Worm (Caenorhabditis elegans) whole organism, L4 larva: ENCODE measurements around the gene tin-9.2.

ENCODE experiments used
- F26F4.8 ChIP-seq: fragments of 200-800 bp; sonication (Bioruptor generic); conservative IDR thresholded peaks from 2 replicates; pipeline ENCODE4 v1.3.6; 2022; ENCODE audit warnings: missing genetic modification characterization, missing compliant biosample characterization
- F49E8.2 ChIP-seq: sonication (generic microtip); optimal IDR thresholded peaks from 2 replicates; lab custom pipeline; 2016; ENCODE audit warnings: missing compliant biosample characterization, mild to moderate bottlenecking, missing genetic modification characterization, borderline replicate concordance
- R02D3.7 ChIP-seq: fragments of 150-350 bp; sonication (generic microtip); optimal IDR thresholded peaks from 3 replicates; lab custom pipeline; 2014; ENCODE audit warnings: missing biosample characterization, missing genetic modification characterization
- ceh-28 ChIP-seq: fragments of 150-350 bp; optimal IDR thresholded peaks from 2 replicates; lab custom pipeline; 2014; ENCODE audit warnings: missing biosample characterization, missing genetic modification reagents, missing genetic modification characterization
- ceh-32 ChIP-seq: sonication (generic microtip); optimal IDR thresholded peaks from 2 replicates; lab custom pipeline; 2016; ENCODE audit warnings: mild to moderate bottlenecking, missing genetic modification characterization, missing compliant biosample characterization; ENCODE audit not compliant: poor library complexity
- ceh-44 ChIP-seq: fragments of 200-800 bp; sonication (Bioruptor generic); IDR thresholded peaks from 2 replicates; pipeline ENCODE4 v1.3.6; 2022; ENCODE audit warnings: missing genetic modification reagents, missing genetic modification characterization, missing compliant biosample characterization
- ces-1 ChIP-seq: fragments of 150-350 bp; sonication (generic microtip); optimal IDR thresholded peaks from 4 replicates; lab custom pipeline; 2014; ENCODE audit warnings: missing biosample characterization, missing genetic modification reagents, missing genetic modification characterization
- ctbp-1 ChIP-seq: fragments of 200-800 bp; sonication (Bioruptor generic); IDR thresholded peaks from 2 replicates; pipeline ENCODE4 v1.3.6; 2022; ENCODE audit warnings: missing genetic modification reagents, missing genetic modification characterization, missing compliant biosample characterization
- daf-12 ChIP-seq: fragments of 150-350 bp; optimal IDR thresholded peaks from 2 replicates; lab custom pipeline; 2014; ENCODE audit warnings: missing biosample characterization, missing genetic modification reagents, missing genetic modification characterization
- daf-16 ChIP-seq, 3 experiments: sonication (generic microtip); optimal IDR thresholded peaks; 2 replicates each; lab custom pipeline; 2016 to 2017; ENCODE audit warnings: missing genetic modification characterization in 3 of 3, missing genetic modification reagents in 3 of 3, mild to moderate bottlenecking in 2 of 3, missing compliant biosample characterization in 2 of 3, missing biosample characterization in 1 of 3, moderate library complexity in 1 of 3
- dmd-6 ChIP-seq: fragments of 200-800 bp; sonication (Bioruptor generic); IDR thresholded peaks from 2 replicates; pipeline ENCODE4 v1.3.6; 2022; ENCODE audit warnings: missing genetic modification reagents, missing genetic modification characterization, missing compliant biosample characterization
- egl-43 ChIP-seq: fragments of 200-800 bp; sonication (Bioruptor generic); IDR thresholded peaks from 2 replicates; pipeline ENCODE4 v1.3.6; 2022; ENCODE audit warnings: missing genetic modification reagents, missing genetic modification characterization, missing compliant biosample characterization
- hlh-11 ChIP-seq: fragments of 200-800 bp; sonication (Bioruptor generic); optimal IDR thresholded peaks from 2 replicates; lab custom pipeline; 2018; ENCODE audit warnings: mild to moderate bottlenecking, missing genetic modification characterization, missing compliant biosample characterization
- hlh-30 ChIP-seq: sonication (generic microtip); optimal IDR thresholded peaks from 2 replicates; lab custom pipeline; 2017; ENCODE audit warnings: antibody characterized with exemption, mild to moderate bottlenecking, missing genetic modification characterization, missing compliant biosample characterization; ENCODE audit not compliant: insufficient read depth
- lin-38 ChIP-seq: fragments of 200-800 bp; sonication (Bioruptor generic); IDR thresholded peaks from 2 replicates; pipeline ENCODE4 v1.3.6; 2022; ENCODE audit warnings: missing genetic modification reagents, missing genetic modification characterization, missing compliant biosample characterization
- lin-39 ChIP-seq: fragments of 150-350 bp; optimal IDR thresholded peaks from 2 replicates; lab custom pipeline; 2014; ENCODE audit warnings: missing biosample characterization, missing genetic modification reagents, missing genetic modification characterization
- lir-3 ChIP-seq: sonication (generic microtip); optimal IDR thresholded peaks from 2 replicates; lab custom pipeline; 2016; ENCODE audit warnings: mild to moderate bottlenecking, missing genetic modification characterization, missing compliant biosample characterization
- mdl-1 ChIP-seq, 2 experiments: fragments of 150-350 bp in 1 of 2; sonication (generic microtip) in 1 of 2; optimal IDR thresholded peaks; 2 replicates each; lab custom pipeline; 2014 to 2017; ENCODE audit warnings: missing biosample characterization in 2 of 2, missing genetic modification characterization in 2 of 2
- mep-1 ChIP-seq: fragments of 150-350 bp; sonication (generic microtip); optimal IDR thresholded peaks from 3 replicates; lab custom pipeline; 2014; ENCODE audit warnings: missing biosample characterization, missing genetic modification characterization
- mxl-3 ChIP-seq: fragments of 200-800 bp; sonication (Bioruptor generic); optimal IDR thresholded peaks from 2 replicates; lab custom pipeline; 2018; ENCODE audit warnings: mild to moderate bottlenecking, missing genetic modification characterization, missing compliant biosample characterization
- nhr-111 ChIP-seq: fragments of 200-800 bp; sonication (Bioruptor generic); optimal IDR thresholded peaks from 2 replicates; lab custom pipeline; 2018; ENCODE audit warnings: mild to moderate bottlenecking, missing genetic modification characterization, missing compliant biosample characterization
- nhr-28 ChIP-seq: fragments of 150-350 bp; optimal IDR thresholded peaks from 2 replicates; lab custom pipeline; 2014; ENCODE audit warnings: missing biosample characterization, missing genetic modification characterization
- nhr-48 ChIP-seq: sonication (generic microtip); optimal IDR thresholded peaks from 2 replicates; lab custom pipeline; 2016; ENCODE audit warnings: mild to moderate bottlenecking, missing genetic modification characterization, missing compliant biosample characterization
- rbr-2 ChIP-seq: sonication (generic microtip); optimal IDR thresholded peaks from 2 replicates; lab custom pipeline; 2016; ENCODE audit warnings: missing genotype, missing genetic modification characterization, missing compliant biosample characterization
- sdz-12 ChIP-seq: fragments of 200-800 bp; sonication (Bioruptor generic); optimal IDR thresholded peaks from 2 replicates; lab custom pipeline; 2018; ENCODE audit warnings: mild to moderate bottlenecking, missing genetic modification characterization, missing compliant biosample characterization
- set-16 ChIP-seq: fragments of 200-800 bp; sonication (Bioruptor generic); IDR thresholded peaks from 2 replicates; pipeline ENCODE4 v1.3.6; 2022; ENCODE audit warnings: missing genetic modification reagents, missing genetic modification characterization, missing compliant biosample characterization
- skn-1 ChIP-seq: fragments of 150-350 bp; optimal IDR thresholded peaks from 2 replicates; lab custom pipeline; 2014; ENCODE audit warnings: missing biosample characterization, missing genetic modification characterization
- snpc-1.2 ChIP-seq: fragments of 200-800 bp; sonication (Bioruptor generic); IDR thresholded peaks from 2 replicates; pipeline ENCODE4 v1.3.6; 2022; ENCODE audit warnings: missing genetic modification reagents, missing genetic modification characterization, missing compliant biosample characterization
- tra-1 ChIP-seq: fragments of 200-800 bp; sonication (Bioruptor generic); IDR thresholded peaks from 2 replicates; pipeline ENCODE4 v1.3.6; 2022; ENCODE audit warnings: missing genetic modification reagents, missing genetic modification characterization, missing compliant biosample characterization
- unc-130 ChIP-seq: sonication (generic microtip); optimal IDR thresholded peaks from 2 replicates; lab custom pipeline; 2016; ENCODE audit warnings: missing genetic modification reagents, missing genetic modification characterization, missing compliant biosample characterization
- unc-62 ChIP-seq, 3 experiments: fragments of 150-350 bp in 1 of 3; sonication (generic microtip); optimal IDR thresholded peaks in 2 of 3; peaks in 1 of 3; 1 replicate in 1 of 3; 2 replicates in 2 of 3; lab custom pipeline; 2014 to 2017; ENCODE audit warnings: missing biosample characterization in 3 of 3, missing genetic modification characterization in 3 of 3, missing genetic modification reagents in 3 of 3, missing genotype in 1 of 3
- zag-1 ChIP-seq: fragments of 150-350 bp; optimal IDR thresholded peaks from 2 replicates; lab custom pipeline; 2014; ENCODE audit warnings: missing biosample characterization, missing genetic modification characterization
- zfp-2 ChIP-seq: sonication (generic microtip); optimal IDR thresholded peaks from 2 replicates; lab custom pipeline; 2016; ENCODE audit warnings: mild to moderate bottlenecking, missing genetic modification characterization, missing compliant biosample characterization
- zip-2 ChIP-seq: fragments of 150-350 bp; optimal IDR thresholded peaks from 2 replicates; lab custom pipeline; 2014; ENCODE audit warnings: missing biosample characterization, missing genetic modification characterization

The tin-9.2 gene

ce11 chrIV:13100415-13100814 is 1.6 kb downstream of the tin-9.2 start, which contains the start of gene fask-1:
Gene fask-1 (plus strand): TSS chrIV:13100715.
- 0 out of 2 replicates have a peak, but pooled peaks have one; percentile 39 for TF ChIP-seq lin-38 (GFP tag; lab: Robert Waterston, UW)
- no peak for TF ChIP-seq ceh-32

ce11 chrIV:13104900-13105299 is 6.1 kb downstream of the tin-9.2 start, which contains the start of gene rde-11:
Gene rde-11 (plus strand): TSS chrIV:13105200.
- no peak for TF ChIP-seq unc-130 (GFP tag; lab: Kevin White, UChicago)
- TF ChIP-seq ceh-28 (tag; lab: Kevin White, UChicago): no peak
- TF ChIP-seq hlh-30 (tag; lab: Kevin White, UChicago): no peak
- TF ChIP-seq mxl-3 (GFP tag; lab: Kevin White, UChicago): no peak
- no peak for TF ChIP-seq rbr-2
- TF ChIP-seq unc-62 (GFP tag; optimal IDR thresholded peaks at IDR 0.05 in 1 of 2; lab: Kevin White, UChicago): no peak
- no peak for TF ChIP-seq unc-62 (tag; optimal IDR thresholded peaks at IDR 0.05; lab: Kevin White, UChicago)
- no peak for TF ChIP-seq egl-43 (GFP tag; lab: Robert Waterston, UW)
- no peak for TF ChIP-seq zag-1
- TF ChIP-seq R02D3.7 (tag; lab: Kevin White, UChicago): no peak
- no peak for TF ChIP-seq daf-12 (tag; lab: Kevin White, UChicago)
- TF ChIP-seq zfp-2: no peak
- no peak for TF ChIP-seq daf-16 (GFP tag; optimal IDR thresholded peaks at IDR 0.05; lab: Kevin White, UChicago)
- no peak for TF ChIP-seq daf-16 (tag; optimal IDR thresholded peaks at IDR 0.05; lab: Kevin White, UChicago)

- no peak for TF ChIP-seq nhr-48 (tag; lab: Kevin White, UChicago)
- no peak for TF ChIP-seq lir-3
- TF ChIP-seq F49E8.2 (tag; lab: Kevin White, UChicago): no peak
- no peak for TF ChIP-seq mep-1
- no peak for TF ChIP-seq lin-39
- TF ChIP-seq sdz-12 (GFP tag; lab: Kevin White, UChicago): no peak
- TF ChIP-seq ceh-44: no peak
- TF ChIP-seq rbr-2: no peak
- no peak for TF ChIP-seq F26F4.8
- TF ChIP-seq ces-1 (GFP tag; lab: Kevin White, UChicago): no peak
- TF ChIP-seq nhr-111 (GFP tag; lab: Kevin White, UChicago): no peak
- no peak for TF ChIP-seq set-16 (GFP tag; lab: Robert Waterston, UW)
- no peak for TF ChIP-seq ceh-32
- TF ChIP-seq snpc-1.2 (GFP tag; lab: Robert Waterston, UW): no peak
- no peak for TF ChIP-seq ctbp-1 (GFP tag; lab: Robert Waterston, UW)
- TF ChIP-seq zip-2 (tag; lab: Kevin White, UChicago): no peak
Observed at ce11 chrIV:13107359-13107758, 8.6 kb downstream of the tin-9.2 start, which contains the start of gene B0564.2. Gene B0564.2 (plus strand): TSS chrIV:13107659.

ce11 chrIV:13108430-13108829 is 9.6 kb downstream of the tin-9.2 start:
- TF ChIP-seq tra-1 (GFP tag; lab: Robert Waterston, UW): no peak
- peak in 1 of 2 experiments; percentile 94 for TF ChIP-seq unc-62 (GFP tag; optimal IDR thresholded peaks at IDR 0.05 in 1 of 2; lab: Kevin White, UChicago)
- no peak for TF ChIP-seq unc-62 (tag; optimal IDR thresholded peaks at IDR 0.05; lab: Kevin White, UChicago)

ce11 chrIV:13109751-13110150 is 11.0 kb downstream of the tin-9.2 start, which contains the start of gene best-1:
Gene best-1 (minus strand): TSS chrIV:13109779.
- 0 out of 2 replicates have a peak, but pooled peaks have one; percentile 17 for TF ChIP-seq dmd-6 (GFP tag; lab: Robert Waterston, UW)
- TF ChIP-seq hlh-30 (tag; lab: Kevin White, UChicago): peak; percentile 5
- TF ChIP-seq hlh-11 (tag; lab: Kevin White, UChicago): peak; percentile 32
- TF ChIP-seq nhr-28 (tag; lab: Kevin White, UChicago): peak; percentile 52
- TF ChIP-seq zip-2 (tag; lab: Kevin White, UChicago): no peak
- no peak for TF ChIP-seq nhr-111 (GFP tag; lab: Kevin White, UChicago)
- peak in 1 of 2 experiments; percentile 67 for TF ChIP-seq mdl-1 (tag; optimal IDR thresholded peaks at IDR 0.05; lab: Kevin White, UChicago)
- TF ChIP-seq mxl-3 (GFP tag; lab: Kevin White, UChicago): peak; percentile 32
- TF ChIP-seq skn-1 (tag; lab: Kevin White, UChicago): no peak
- TF ChIP-seq, all 104 proteins: peak for 6
